Fruit fly (Drosophila melanogaster): ENCODE results near the gene Usp12-46.

The Usp12-46 gene

dm6 chr3R:22781412-22781811 lies 30.7 kb downstream of the Usp12-46 start (continued):
- peak; percentile 20 for TF ChIP-seq Hmr (GFP tag; optimal IDR thresholded peaks at IDR 0.05)
- no peak for TF ChIP-seq Ets97D (GFP tag; optimal IDR thresholded peaks at IDR 0.05)
- TF ChIP-seq Camta (GFP tag; optimal IDR thresholded peaks at IDR 0.05) = no peak
- no peak for TF ChIP-seq ttk (GFP tag; IDR thresholded peaks at IDR 0.05)
- TF ChIP-seq crol (GFP tag; IDR thresholded peaks at IDR 0.05) = no peak
- TF ChIP-seq nerfin-1 (tag; optimal IDR thresholded peaks at IDR 0.05) = no peak
- TF ChIP-seq Trl (optimal IDR thresholded peaks at IDR 0.05) = peak; percentile 52 to 71
- TF ChIP-seq Trl (GFP tag; optimal IDR thresholded peaks at IDR 0.05) = no peak
- no peak for TF ChIP-seq tio (GFP tag; optimal IDR thresholded peaks at IDR 0.05)
- TF ChIP-seq CG6683 (GFP tag; optimal IDR thresholded peaks at IDR 0.05) = no peak
- TF ChIP-seq slbo (GFP tag; IDR thresholded peaks at IDR 0.05) = no peak
- no peak for TF ChIP-seq her (GFP tag; optimal IDR thresholded peaks at IDR 0.05)
- TF ChIP-seq CG6854 (GFP tag; optimal IDR thresholded peaks at IDR 0.05) = no peak
- TF ChIP-seq fd3F (GFP tag; optimal IDR thresholded peaks at IDR 0.05) = no peak
- TF ChIP-seq cg (GFP tag; optimal IDR thresholded peaks at IDR 0.05) = peak; percentile 85
- TF ChIP-seq Abd-B (GFP tag; optimal IDR thresholded peaks at IDR 0.05) = no peak
- TF ChIP-seq Oaz (GFP tag; IDR thresholded peaks at IDR 0.05) = no peak
- TF ChIP-seq Ada2b (GFP tag; IDR thresholded peaks at IDR 0.05) = no peak
- 0 out of 3 replicates have a peak, but pooled peaks have one; percentile 19 for TF ChIP-seq dysf (GFP tag; IDR thresholded peaks at IDR 0.05)
- TF ChIP-seq CG34422 (GFP tag; IDR thresholded peaks at IDR 0.05) = peak; percentile 42; the same call in 1 of the 3 replicates
- no peak for TF ChIP-seq CG1024 (GFP tag; IDR thresholded peaks at IDR 0.05)
- TF ChIP-seq so (GFP tag; IDR thresholded peaks at IDR 0.05) = peak; percentile 78; the same call in 2 of the 3 replicates
- peak; percentile 41 for TF ChIP-seq CG6765 (GFP tag; optimal IDR thresholded peaks at IDR 0.05)
- TF ChIP-seq CG8290 (GFP tag; optimal IDR thresholded peaks at IDR 0.05) = no peak
- TF ChIP-seq CG8290 (tag; optimal IDR thresholded peaks at IDR 0.05) = no peak
- TF ChIP-seq ken (GFP tag; IDR thresholded peaks at IDR 0.05) = 0 out of 3 replicates have a peak, but pooled peaks have one; percentile 46
- TF ChIP-seq Med (GFP tag) = no peak
- TF ChIP-seq CG13123 (GFP tag; optimal IDR thresholded peaks at IDR 0.05) = no peak
- TF ChIP-seq Fer2 (tag; optimal IDR thresholded peaks at IDR 0.05) = no peak
- no peak for TF ChIP-seq Six4 (GFP tag; optimal IDR thresholded peaks at IDR 0.05)
- peak; percentile 5 for TF ChIP-seq CG12659 (GFP tag; optimal IDR thresholded peaks at IDR 0.05)
- TF ChIP-seq sr (GFP tag; IDR thresholded peaks at IDR 0.05) = no peak
- TF ChIP-seq vvl (GFP tag; IDR thresholded peaks at IDR 0.05) = peak; percentile 48; the same call in 1 of the 2 replicates
- no peak for TF ChIP-seq CG7963 (GFP tag; IDR thresholded peaks at IDR 0.05; ENCODE audit: partially characterized antibody)

DNA sequence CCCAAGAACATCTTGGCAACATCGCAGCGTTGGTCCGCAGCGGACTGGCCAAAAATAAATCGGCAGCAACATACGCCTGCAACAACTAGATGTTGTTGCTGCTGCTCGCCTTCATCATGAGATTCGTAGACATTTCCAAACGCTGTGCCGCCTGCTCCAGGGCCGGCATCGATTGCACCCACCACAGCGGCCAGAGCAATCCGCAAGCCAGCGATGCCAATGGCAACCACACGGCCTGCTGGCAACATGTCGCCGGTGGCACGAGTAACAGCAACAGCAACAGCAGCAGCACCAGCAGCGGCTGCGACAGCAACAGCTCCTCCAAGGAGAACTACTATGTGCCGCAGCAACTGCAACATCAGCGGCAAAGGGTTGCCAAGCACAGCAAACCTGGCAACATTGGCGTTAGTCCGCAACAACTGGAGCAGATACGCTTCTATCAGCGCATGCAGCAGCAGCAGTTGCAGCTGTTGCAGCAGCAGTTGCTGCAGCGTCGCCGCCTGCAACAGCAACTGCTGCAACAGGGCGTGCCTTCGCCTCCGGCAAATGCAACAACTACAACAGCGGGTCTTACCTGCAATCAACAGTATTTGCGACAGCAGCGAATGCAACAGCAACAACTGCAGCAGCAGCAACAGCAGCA lies 34.1 kb downstream of the Usp12-46 start:
- TF ChIP-seq esg (GFP tag; conservative IDR thresholded peaks at IDR 0.05) (no peak), CG2199 (GFP tag; IDR thresholded peaks at IDR 0.05) (0 out of 3 replicates have a peak, but pooled peaks have one; percentile 17), pho (GFP tag; optimal IDR thresholded peaks at IDR 0.05) (no peak), CG14860 (GFP tag; IDR thresholded peaks at IDR 0.05; ENCODE audit: partially characterized antibody) (no peak), chn (GFP tag; optimal IDR thresholded peaks at IDR 0.05) (no peak), z (GFP tag; IDR thresholded peaks at IDR 0.05) (0 out of 3 replicates have a peak, but pooled peaks have one; percentile 15), Mad (GFP tag; optimal IDR thresholded peaks at IDR 0.05) (no peak), CG6254 (GFP tag; optimal IDR thresholded peaks at IDR 0.05) (no peak), CG9609 (GFP tag; optimal IDR thresholded peaks at IDR 0.05) (no peak), CG14050 (GFP tag; IDR thresholded peaks at IDR 0.05) (no peak), pb (GFP tag; optimal IDR thresholded peaks at IDR 0.05) (no peak), Dip2 (GFP tag; IDR thresholded peaks at IDR 0.05) (no peak), C15 (GFP tag; IDR thresholded peaks at IDR 0.05) (no peak), CG1603 (tag; optimal IDR thresholded peaks at IDR 0.05) (no peak), crol (GFP tag; IDR thresholded peaks at IDR 0.05) (no peak), vvl (GFP tag; IDR thresholded peaks at IDR 0.05) (no peak), twi (tag; optimal IDR thresholded peaks at IDR 0.05) (no peak), CG10959 (GFP tag; IDR thresholded peaks at IDR 0.05) (no peak), CG34224 (GFP tag; IDR thresholded peaks at IDR 0.05; ENCODE audit: partially characterized antibody) (no peak), Scr (GFP tag; IDR thresholded peaks at IDR 0.05; ENCODE audit: partially characterized antibody) (no peak), CG15601 (tag; optimal IDR thresholded peaks at IDR 0.05) (no peak)

Measured in whole organism, embryonic.